Fruit fly (Drosophila melanogaster) whole organism, embryonic: ENCODE measurements around the gene CG7974.

Experiments used
- Atf-2 ChIP-seq: fragments of 200-800 bp; sonication (Bioruptor generic); optimal IDR thresholded peaks from 2 replicates; lab custom pipeline; 2016; ENCODE audit warnings: missing biosample characterization, missing genetic modification characterization
- BEAF-32 ChIP-seq: fragments of 200-800 bp; sonication (Bioruptor generic); optimal IDR thresholded peaks from 3 replicates; lab custom pipeline; 2017; ENCODE audit warnings: missing biosample characterization, missing genetic modification characterization, mild to moderate bottlenecking, moderate library complexity, missing genetic modification reagents
- CG1024 ChIP-seq: fragments of 200-800 bp; sonication (Bioruptor generic); IDR thresholded peaks from 2 replicates; pipeline ENCODE4 v1.3.6; 2022; ENCODE audit warnings: missing biosample characterization, missing genetic modification characterization
- CG10462 ChIP-seq: fragments of 200-800 bp; sonication (Bioruptor generic); optimal IDR thresholded peaks from 2 replicates; lab custom pipeline; 2016; ENCODE audit warnings: missing biosample characterization, missing genetic modification characterization
- CG10543 ChIP-seq: fragments of 200-800 bp; sonication (Bioruptor generic); optimal IDR thresholded peaks from 3 replicates; lab custom pipeline; 2017; ENCODE audit warnings: missing biosample characterization, mild to moderate bottlenecking, missing genetic modification characterization, moderate library complexity
- CG11723 ChIP-seq: fragments of 200-800 bp; sonication (Bioruptor generic); optimal IDR thresholded peaks from 2 replicates; lab custom pipeline; 2017; ENCODE audit warnings: missing biosample characterization, mild to moderate bottlenecking, missing genetic modification characterization
- CG12071 ChIP-seq: fragments of 200-800 bp; sonication (Bioruptor generic); optimal IDR thresholded peaks from 3 replicates; lab custom pipeline; 2018; ENCODE audit warnings: missing biosample characterization, mild to moderate bottlenecking, missing genetic modification characterization
- CG1529 ChIP-seq: fragments of 200-800 bp; sonication (Bioruptor generic); optimal IDR thresholded peaks from 3 replicates; lab custom pipeline; 2018; ENCODE audit warnings: missing biosample characterization, missing genetic modification characterization
- CG17361 ChIP-seq: fragments of 200-800 bp; sonication (Bioruptor generic); IDR thresholded peaks from 3 replicates; pipeline ENCODE4 v1.3.6; 2022; ENCODE audit warnings: missing biosample characterization, missing genetic modification characterization
- CG17802 ChIP-seq: fragments of 200-800 bp; sonication (Bioruptor generic); optimal IDR thresholded peaks from 2 replicates; lab custom pipeline; 2018; ENCODE audit warnings: missing biosample characterization, mild to moderate bottlenecking, missing genetic modification characterization, moderate library complexity
- CG18764 ChIP-seq: fragments of 200-800 bp; sonication (Bioruptor generic); optimal IDR thresholded peaks from 3 replicates; lab custom pipeline; 2016; ENCODE audit warnings: missing biosample characterization, missing genetic modification characterization
- CG2889 ChIP-seq: fragments of 200-800 bp; sonication (Bioruptor generic); IDR thresholded peaks from 3 replicates; pipeline ENCODE4 v1.3.6; 2022; ENCODE audit warnings: missing biosample characterization, missing genetic modification characterization
- CG4360 ChIP-seq: fragments of 200-800 bp; sonication (Bioruptor generic); IDR thresholded peaks from 2 replicates; pipeline ENCODE4 v1.3.6; 2022; ENCODE audit warnings: missing biosample characterization, missing genetic modification characterization
- CG4617 ChIP-seq: fragments of 200-800 bp; sonication (Bioruptor generic); optimal IDR thresholded peaks from 3 replicates; lab custom pipeline; 2016; ENCODE audit warnings: missing biosample characterization, missing genetic modification characterization, borderline replicate concordance
- CG5180 ChIP-seq: fragments of 200-800 bp; sonication (Bioruptor generic); optimal IDR thresholded peaks from 3 replicates; lab custom pipeline; 2017; ENCODE audit warnings: missing biosample characterization, missing genetic modification characterization, mild to moderate bottlenecking, moderate library complexity, missing genetic modification reagents
- CG5953 ChIP-seq: fragments of 200-800 bp; sonication (Bioruptor generic); IDR thresholded peaks from 2 replicates; pipeline ENCODE4 v1.3.6; 2022; ENCODE audit warnings: missing biosample characterization, missing genetic modification characterization
- CG7928 ChIP-seq: fragments of 200-800 bp; sonication (Bioruptor generic); optimal IDR thresholded peaks from 2 replicates; lab custom pipeline; 2017; ENCODE audit warnings: missing biosample characterization, mild to moderate bottlenecking, missing genetic modification characterization
- CG8089 ChIP-seq: fragments of 200-800 bp; sonication (Bioruptor generic); optimal IDR thresholded peaks from 3 replicates; lab custom pipeline; 2016; ENCODE audit warnings: missing biosample characterization, missing genetic modification characterization
- CG8765 ChIP-seq: fragments of 200-800 bp; sonication (Bioruptor generic); IDR thresholded peaks from 2 replicates; pipeline ENCODE4 v1.3.6; 2022; ENCODE audit warnings: missing biosample characterization, missing genetic modification characterization
- Dad ChIP-seq: fragments of 200-800 bp; sonication (Bioruptor generic); optimal IDR thresholded peaks from 3 replicates; lab custom pipeline; 2016; ENCODE audit warnings: missing biosample characterization, missing genetic modification characterization
- Dbx ChIP-seq: fragments of 200-800 bp; sonication (Bioruptor generic); IDR thresholded peaks from 3 replicates; pipeline ENCODE4 v1.3.6; 2022; ENCODE audit warnings: missing biosample characterization, missing genetic modification characterization
- Mes4 ChIP-seq: fragments of 200-800 bp; sonication (Bioruptor generic); optimal IDR thresholded peaks from 2 replicates; lab custom pipeline; 2016; ENCODE audit warnings: missing biosample characterization, missing genetic modification characterization
- Nf-YC ChIP-seq: fragments of 200-800 bp; optimal IDR thresholded peaks from 3 replicates; lab custom pipeline; 2019; ENCODE audit warnings: missing biosample characterization, mild to moderate bottlenecking, missing genetic modification characterization, moderate library complexity
- NfI ChIP-seq: fragments of 200-800 bp; sonication (Bioruptor generic); optimal IDR thresholded peaks from 3 replicates; lab custom pipeline; 2018; ENCODE audit warnings: missing biosample characterization, mild to moderate bottlenecking, missing genetic modification characterization, moderate library complexity
- Oli ChIP-seq: fragments of 200-800 bp; sonication (Bioruptor generic); optimal IDR thresholded peaks from 2 replicates; lab custom pipeline; 2018; ENCODE audit warnings: missing biosample characterization, mild to moderate bottlenecking, missing genetic modification characterization, moderate library complexity
- Optix ChIP-seq: fragments of 200-800 bp; sonication (Bioruptor generic); IDR thresholded peaks from 3 replicates; pipeline ENCODE4 v1.3.6; 2022; ENCODE audit warnings: missing biosample characterization, missing genetic modification characterization
- Pdp1 ChIP-seq, 2 experiments: fragments of 200-800 bp; sonication (Bioruptor generic); optimal IDR thresholded peaks; 3 replicates each; lab custom pipeline; 2016; ENCODE audit warnings: missing biosample characterization in 2 of 2, missing genetic modification characterization in 2 of 2, mild to moderate bottlenecking in 1 of 2, moderate library complexity in 1 of 2
- da ChIP-seq: fragments of 200-800 bp; sonication (Bioruptor generic); optimal IDR thresholded peaks from 2 replicates; lab custom pipeline; 2016; ENCODE audit warnings: missing biosample characterization, missing genetic modification characterization
- dati ChIP-seq: fragments of 200-800 bp; sonication (Bioruptor generic); IDR thresholded peaks from 2 replicates; pipeline ENCODE4 v1.3.6; 2022; ENCODE audit warnings: missing biosample characterization, missing genetic modification characterization
- fd3F ChIP-seq: fragments of 200-800 bp; sonication (Bioruptor generic); optimal IDR thresholded peaks from 2 replicates; lab custom pipeline; 2018; ENCODE audit warnings: missing biosample characterization, mild to moderate bottlenecking, missing genetic modification characterization, moderate library complexity
- gcm ChIP-seq: fragments of 200-800 bp; sonication (Bioruptor generic); optimal IDR thresholded peaks from 2 replicates; lab custom pipeline; 2019; ENCODE audit warnings: missing biosample characterization, mild to moderate bottlenecking, missing genetic modification characterization, moderate library complexity
- grau ChIP-seq: fragments of 200-800 bp; optimal IDR thresholded peaks from 3 replicates; lab custom pipeline; 2019; ENCODE audit warnings: missing biosample characterization, mild to moderate bottlenecking, missing genetic modification characterization, moderate library complexity
- gsb ChIP-seq: fragments of 200-800 bp; sonication (Bioruptor generic); IDR thresholded peaks from 2 replicates; pipeline ENCODE4 v1.3.6; 2022; ENCODE audit warnings: missing biosample characterization, missing genetic modification characterization
- gt ChIP-seq: fragments of 200-800 bp; sonication (Bioruptor generic); IDR thresholded peaks from 2 replicates; pipeline ENCODE4 v1.3.6; 2022; ENCODE audit warnings: missing biosample characterization, missing genetic modification characterization
- hb ChIP-seq: fragments of 200-800 bp; sonication (Bioruptor generic); IDR thresholded peaks from 3 replicates; pipeline ENCODE4 v1.3.6; 2022; ENCODE audit warnings: missing biosample characterization, missing genetic modification characterization; ENCODE audit not compliant: partially characterized antibody
- hbn ChIP-seq: fragments of 200-800 bp; sonication (Bioruptor generic); IDR thresholded peaks from 2 replicates; pipeline ENCODE4 v1.3.6; 2022; ENCODE audit warnings: missing biosample characterization, missing genetic modification characterization; ENCODE audit not compliant: partially characterized antibody
- ind ChIP-seq: fragments of 200-800 bp; sonication (Bioruptor generic); optimal IDR thresholded peaks from 3 replicates; lab custom pipeline; 2016; ENCODE audit warnings: missing biosample characterization, missing genetic modification characterization
- ken ChIP-seq: fragments of 200-800 bp; sonication (Bioruptor generic); IDR thresholded peaks from 3 replicates; pipeline ENCODE4 v1.3.6; 2022; ENCODE audit warnings: missing biosample characterization, missing genetic modification characterization
- lab ChIP-seq: fragments of 200-800 bp; sonication (Bioruptor generic); optimal IDR thresholded peaks from 3 replicates; lab custom pipeline; 2017; ENCODE audit warnings: missing biosample characterization, missing genetic modification characterization, mild to moderate bottlenecking, moderate library complexity, missing genetic modification reagents
- nau ChIP-seq: fragments of 200-800 bp; sonication (Bioruptor generic); optimal IDR thresholded peaks from 3 replicates; lab custom pipeline; 2017; ENCODE audit warnings: missing biosample characterization, mild to moderate bottlenecking, missing genetic modification characterization, missing genetic modification reagents
- nom ChIP-seq: fragments of 200-800 bp; sonication (Bioruptor generic); optimal IDR thresholded peaks from 2 replicates; lab custom pipeline; 2017; ENCODE audit warnings: missing biosample characterization, missing genetic modification characterization, mild to moderate bottlenecking, moderate library complexity, missing genetic modification reagents
- pb ChIP-seq: fragments of 200-800 bp; sonication (Bioruptor generic); optimal IDR thresholded peaks from 3 replicates; lab custom pipeline; 2016; ENCODE audit warnings: missing biosample characterization, missing genetic modification characterization
- peb ChIP-seq: fragments of 200-800 bp; sonication (Bioruptor generic); IDR thresholded peaks from 2 replicates; pipeline ENCODE4 v1.3.6; 2022; ENCODE audit warnings: missing biosample characterization, missing genetic modification characterization
- pros ChIP-seq: fragments of 200-800 bp; sonication (Bioruptor generic); optimal IDR thresholded peaks from 3 replicates; lab custom pipeline; 2019; ENCODE audit warnings: missing biosample characterization, mild to moderate bottlenecking, missing genetic modification characterization, moderate library complexity
- salm ChIP-seq: fragments of 200-800 bp; sonication (Bioruptor generic); optimal IDR thresholded peaks from 2 replicates; lab custom pipeline; 2018; ENCODE audit warnings: missing biosample characterization, mild to moderate bottlenecking, missing genetic modification characterization
- unc-4 ChIP-seq: fragments of 200-800 bp; sonication (Bioruptor generic); IDR thresholded peaks from 2 replicates; pipeline ENCODE4 v1.3.6; 2022; ENCODE audit warnings: missing biosample characterization, missing genetic modification characterization; ENCODE audit not compliant: partially characterized antibody
- usp ChIP-seq: fragments of >200 bp; optimal IDR thresholded peaks from 2 replicates; lab custom pipeline; 2017; ENCODE audit warnings: missing biosample characterization, missing genetic modification characterization
- vvl ChIP-seq: fragments of 200-800 bp; sonication (Bioruptor generic); IDR thresholded peaks from 2 replicates; pipeline ENCODE4 v1.3.6; 2022; ENCODE audit warnings: missing biosample characterization, missing genetic modification characterization
- z ChIP-seq: fragments of 200-800 bp; sonication (Bioruptor generic); IDR thresholded peaks from 3 replicates; pipeline ENCODE4 v1.3.6; 2022; ENCODE audit warnings: missing biosample characterization, missing genetic modification characterization
- zf30C ChIP-seq: fragments of 200-800 bp; sonication (Bioruptor generic); optimal IDR thresholded peaks from 3 replicates; lab custom pipeline; 2018; ENCODE audit warnings: missing biosample characterization, mild to moderate bottlenecking, missing genetic modification characterization

The CG7974 gene

dm6 chr3L:1690727-1691413, 25.9 kb downstream of the CG7974 start (continued):
- TF ChIP-seq usp (no peak), Dad (GFP tag; lab: Kevin White, UChicago) (peak; percentile 27), salm (tag; lab: Kevin White, UChicago) (no peak), CG4360 (GFP tag; lab: Robert Waterston, UW) (no peak), z (GFP tag; lab: Robert Waterston, UW) (no peak), fd3F (GFP tag; lab: Kevin White, UChicago) (no peak), grau (no peak), CG8089 (GFP tag; lab: Kevin White, UChicago) (peak; percentile 21), CG5953 (GFP tag; lab: Robert Waterston, UW) (no peak), peb (no peak), CG10462 (GFP tag; lab: Kevin White, UChicago) (no peak), hbn (GFP tag; lab: Robert Waterston, UW) (no peak), hb (GFP tag; lab: Robert Waterston, UW) (no peak), CG17361 (GFP tag; lab: Robert Waterston, UW) (peak; percentile 42; the same call in 1 of the 3 replicates), Mes4 (no peak), CG5180 (GFP tag; lab: Kevin White, UChicago) (peak; percentile 39), CG1024 (GFP tag; lab: Robert Waterston, UW) (no peak; the same call in 1 of the 2 replicates), Oli (peak; percentile 8), CG2889 (GFP tag; lab: Robert Waterston, UW) (no peak), Nf-YC (tag; lab: Kevin White, UChicago) (no peak), ind (peak; percentile 38), nau (GFP tag; lab: Kevin White, UChicago) (no peak), CG18764 (GFP tag; lab: Kevin White, UChicago) (no peak), CG17802 (no peak), ken (GFP tag; lab: Robert Waterston, UW) (no peak), CG8765 (GFP tag; lab: Robert Waterston, UW) (peak; percentile 22; the same call in 1 of the 2 replicates), gt (GFP tag; lab: Robert Waterston, UW) (peak; percentile 30; the same call in 1 of the 2 replicates), NfI (no peak), zf30C (no peak), CG7928 (GFP tag; lab: Kevin White, UChicago) (no peak), dati (GFP tag; lab: Robert Waterston, UW) (no peak), BEAF-32 (no peak), gcm (GFP tag; lab: Kevin White, UChicago) (no peak), CG1529 (GFP tag; lab: Kevin White, UChicago) (peak; percentile 11), CG11723 (peak; percentile 8), CG10543 (GFP tag; lab: Kevin White, UChicago) (no peak), Dbx (GFP tag; lab: Robert Waterston, UW) (no peak), lab (GFP tag; lab: Kevin White, UChicago) (peak; percentile 68), nom (GFP tag; lab: Kevin White, UChicago) (peak; percentile 80), pros (GFP tag; lab: Kevin White, UChicago) (no peak), Pdp1 (GFP tag; optimal IDR thresholded peaks at IDR 0.05; lab: Kevin White, UChicago) (no peak), Atf-2 (GFP tag; lab: Kevin White, UChicago) (no peak), CG12071 (GFP tag; lab: Kevin White, UChicago) (peak; percentile 70), CG4617 (GFP tag; lab: Kevin White, UChicago) (no peak), unc-4 (GFP tag; lab: Robert Waterston, UW) (no peak), pb (no peak), da (GFP tag; lab: Kevin White, UChicago) (no peak), vvl (peak; percentile 47; the same call in 1 of the 2 replicates), Optix (no peak), gsb (GFP tag; lab: Robert Waterston, UW) (no peak)
